Worm (Caenorhabditis elegans) whole organism, L4 larva: ENCODE data around the gene ccz-1.

Experiments used
- F44E2.7 ChIP-seq: fragments of 200-800 bp; sonication (Bioruptor generic); IDR thresholded peaks from 2 replicates; pipeline ENCODE4 v2.1.2; 2022; ENCODE audit warnings: missing genetic modification characterization, missing compliant biosample characterization
- T20F7.1 ChIP-seq: fragments of 200-800 bp; sonication (Bioruptor generic); optimal IDR thresholded peaks from 2 replicates; lab custom pipeline; 2018; ENCODE audit warnings: mild to moderate bottlenecking, missing genetic modification characterization, missing compliant biosample characterization
- Y105C5A.15 ChIP-seq: fragments of 200-800 bp; sonication (Bioruptor generic); IDR thresholded peaks from 2 replicates; pipeline ENCODE4 v1.3.6; 2022; ENCODE audit warnings: missing genetic modification characterization, missing compliant biosample characterization
- Y5F2A.4 ChIP-seq: fragments of 200-800 bp; sonication (Bioruptor generic); optimal IDR thresholded peaks from 2 replicates; lab custom pipeline; 2018; ENCODE audit warnings: mild to moderate bottlenecking, missing genetic modification characterization, missing compliant biosample characterization
- ZK546.5 ChIP-seq, 2 experiments: sonication (generic microtip); optimal IDR thresholded peaks; 2 replicates each; lab custom pipeline; 2017; ENCODE audit warnings: missing biosample characterization in 2 of 2, missing genetic modification characterization in 2 of 2
- aly-2 ChIP-seq: sonication (generic microtip); optimal IDR thresholded peaks from 2 replicates; lab custom pipeline; 2018; ENCODE audit warnings: missing biosample characterization, missing genetic modification characterization
- ceh-28 ChIP-seq: fragments of 150-350 bp; optimal IDR thresholded peaks from 2 replicates; lab custom pipeline; 2014; ENCODE audit warnings: missing biosample characterization, missing genetic modification reagents, missing genetic modification characterization
- ceh-32 ChIP-seq: sonication (generic microtip); optimal IDR thresholded peaks from 2 replicates; lab custom pipeline; 2016; ENCODE audit warnings: mild to moderate bottlenecking, missing genetic modification characterization, missing compliant biosample characterization; ENCODE audit not compliant: poor library complexity
- daf-12 ChIP-seq: fragments of 150-350 bp; optimal IDR thresholded peaks from 2 replicates; lab custom pipeline; 2014; ENCODE audit warnings: missing biosample characterization, missing genetic modification reagents, missing genetic modification characterization
- daf-16 ChIP-seq, 3 experiments: sonication (generic microtip); optimal IDR thresholded peaks; 2 replicates each; lab custom pipeline; 2016 to 2017; ENCODE audit warnings: missing genetic modification characterization in 3 of 3, missing genetic modification reagents in 3 of 3, mild to moderate bottlenecking in 2 of 3, missing compliant biosample characterization in 2 of 3, missing biosample characterization in 1 of 3, moderate library complexity in 1 of 3
- daf-8 ChIP-seq: fragments of 200-800 bp; sonication (Bioruptor generic); IDR thresholded peaks from 2 replicates; pipeline ENCODE4 v1.3.6; 2022; ENCODE audit warnings: missing genetic modification characterization, missing compliant biosample characterization
- dmd-9 ChIP-seq: fragments of 200-800 bp; sonication (Bioruptor generic); IDR thresholded peaks from 2 replicates; pipeline ENCODE4 v1.3.6; 2022; ENCODE audit warnings: missing genetic modification reagents, missing genetic modification characterization, missing compliant biosample characterization
- duxl-1 ChIP-seq: sonication (generic microtip); optimal IDR thresholded peaks from 2 replicates; lab custom pipeline; 2016; ENCODE audit warnings: mild to moderate bottlenecking, missing genetic modification characterization, moderate library complexity, missing compliant biosample characterization; ENCODE audit not compliant: poor library complexity
- egl-27 ChIP-seq: sonication (generic microtip); optimal IDR thresholded peaks from 3 replicates; lab custom pipeline; 2017; ENCODE audit warnings: missing biosample characterization, missing genetic modification reagents, missing genetic modification characterization
- fkh-10 ChIP-seq: fragments of 150-350 bp; optimal IDR thresholded peaks from 2 replicates; lab custom pipeline; 2014; ENCODE audit warnings: missing biosample characterization, missing genetic modification reagents, missing genetic modification characterization
- hlh-30 ChIP-seq: sonication (generic microtip); optimal IDR thresholded peaks from 2 replicates; lab custom pipeline; 2017; ENCODE audit warnings: antibody characterized with exemption, mild to moderate bottlenecking, missing genetic modification characterization, missing compliant biosample characterization; ENCODE audit not compliant: insufficient read depth
- jun-1 ChIP-seq: fragments of 150-350 bp; optimal IDR thresholded peaks from 2 replicates; lab custom pipeline; 2014; ENCODE audit warnings: missing biosample characterization, missing genetic modification reagents, missing genetic modification characterization
- lim-7 ChIP-seq: fragments of 200-800 bp; sonication (Bioruptor generic); IDR thresholded peaks from 2 replicates; pipeline ENCODE4 v1.3.6; 2022; ENCODE audit warnings: missing genetic modification characterization, missing compliant biosample characterization
- lin-1 ChIP-seq: fragments of 200-800 bp; sonication (Bioruptor generic); IDR thresholded peaks from 2 replicates; pipeline ENCODE4 v1.3.6; 2022; ENCODE audit warnings: missing genetic modification reagents, missing genetic modification characterization, missing compliant biosample characterization
- lin-13 ChIP-seq: fragments of 150-350 bp; optimal IDR thresholded peaks from 2 replicates; lab custom pipeline; 2014; ENCODE audit warnings: missing biosample characterization, missing genetic modification reagents, missing genetic modification characterization
- lin-39 ChIP-seq: fragments of 150-350 bp; optimal IDR thresholded peaks from 2 replicates; lab custom pipeline; 2014; ENCODE audit warnings: missing biosample characterization, missing genetic modification reagents, missing genetic modification characterization
- lir-3 ChIP-seq: sonication (generic microtip); optimal IDR thresholded peaks from 2 replicates; lab custom pipeline; 2016; ENCODE audit warnings: mild to moderate bottlenecking, missing genetic modification characterization, missing compliant biosample characterization
- mdl-1 ChIP-seq, 2 experiments: fragments of 150-350 bp in 1 of 2; sonication (generic microtip) in 1 of 2; optimal IDR thresholded peaks; 2 replicates each; lab custom pipeline; 2014 to 2017; ENCODE audit warnings: missing biosample characterization in 2 of 2, missing genetic modification characterization in 2 of 2
- mxl-3 ChIP-seq: fragments of 200-800 bp; sonication (Bioruptor generic); optimal IDR thresholded peaks from 2 replicates; lab custom pipeline; 2018; ENCODE audit warnings: mild to moderate bottlenecking, missing genetic modification characterization, missing compliant biosample characterization
- nhr-10 ChIP-seq: fragments of 150-350 bp; optimal IDR thresholded peaks from 2 replicates; lab custom pipeline; 2014; ENCODE audit warnings: missing biosample characterization, missing genetic modification characterization
- nhr-102 ChIP-seq: sonication (generic microtip); optimal IDR thresholded peaks from 2 replicates; lab custom pipeline; 2016; ENCODE audit warnings: mild to moderate bottlenecking, missing genetic modification characterization, moderate library complexity, missing compliant biosample characterization
- nhr-237 ChIP-seq: sonication (generic microtip); optimal IDR thresholded peaks from 2 replicates; lab custom pipeline; 2017; ENCODE audit warnings: missing biosample characterization, missing genetic modification characterization
- nhr-48 ChIP-seq: sonication (generic microtip); optimal IDR thresholded peaks from 2 replicates; lab custom pipeline; 2016; ENCODE audit warnings: mild to moderate bottlenecking, missing genetic modification characterization, missing compliant biosample characterization
- pha-4 ChIP-seq, 2 experiments: fragments of 150-350 bp in 1 of 2; fragments of 200-800 bp in 1 of 2; sonication (Bioruptor generic) in 1 of 2; IDR thresholded peaks in 1 of 2; optimal IDR thresholded peaks in 1 of 2; 2 replicates each; pipeline versions ENCODE4 v1.3.6 to Lab custom; 2014 to 2022; ENCODE audit warnings: missing genetic modification characterization in 2 of 2, missing genetic modification reagents in 2 of 2, missing biosample characterization in 1 of 2, missing compliant biosample characterization in 1 of 2
- php-3 ChIP-seq: fragments of 200-800 bp; sonication (Bioruptor generic); IDR thresholded peaks from 2 replicates; pipeline ENCODE4 v1.3.6; 2022; ENCODE audit warnings: missing genetic modification reagents, missing genetic modification characterization, missing compliant biosample characterization
- pqm-1 ChIP-seq: sonication (generic microtip); optimal IDR thresholded peaks from 2 replicates; lab custom pipeline; 2017; ENCODE audit warnings: missing biosample characterization, missing genetic modification characterization
- saeg-2 ChIP-seq: fragments of 200-800 bp; sonication (Bioruptor generic); IDR thresholded peaks from 2 replicates; pipeline ENCODE4 v1.3.6; 2022; ENCODE audit warnings: missing genetic modification reagents, missing genetic modification characterization, missing compliant biosample characterization
- set-16 ChIP-seq: fragments of 200-800 bp; sonication (Bioruptor generic); IDR thresholded peaks from 2 replicates; pipeline ENCODE4 v1.3.6; 2022; ENCODE audit warnings: missing genetic modification reagents, missing genetic modification characterization, missing compliant biosample characterization
- snpc-1.2 ChIP-seq: fragments of 200-800 bp; sonication (Bioruptor generic); IDR thresholded peaks from 2 replicates; pipeline ENCODE4 v1.3.6; 2022; ENCODE audit warnings: missing genetic modification reagents, missing genetic modification characterization, missing compliant biosample characterization
- snpc-4 ChIP-seq: fragments of 150-350 bp; optimal IDR thresholded peaks from 2 replicates; lab custom pipeline; 2014; ENCODE audit warnings: missing biosample characterization, missing genetic modification characterization
- spr-1 ChIP-seq: sonication (generic microtip); optimal IDR thresholded peaks from 2 replicates; lab custom pipeline; 2016; ENCODE audit warnings: mild to moderate bottlenecking, missing genetic modification characterization, missing compliant biosample characterization
- tag-97 ChIP-seq: fragments of 200-800 bp; sonication (Bioruptor generic); IDR thresholded peaks from 2 replicates; pipeline ENCODE4 v1.3.6; 2022; ENCODE audit warnings: missing genetic modification characterization, missing compliant biosample characterization
- unc-62 ChIP-seq, 3 experiments: fragments of 150-350 bp in 1 of 3; sonication (generic microtip); optimal IDR thresholded peaks in 2 of 3; peaks in 1 of 3; 1 replicate in 1 of 3; 2 replicates in 2 of 3; lab custom pipeline; 2014 to 2017; ENCODE audit warnings: missing biosample characterization in 3 of 3, missing genetic modification characterization in 3 of 3, missing genetic modification reagents in 3 of 3, missing genotype in 1 of 3
- vab-7 ChIP-seq: fragments of 200-800 bp; sonication (Bioruptor generic); IDR thresholded peaks from 2 replicates; pipeline ENCODE4 v1.3.6; 2022; ENCODE audit warnings: missing genetic modification reagents, missing genetic modification characterization, missing compliant biosample characterization
- zag-1 ChIP-seq: fragments of 150-350 bp; optimal IDR thresholded peaks from 2 replicates; lab custom pipeline; 2014; ENCODE audit warnings: missing biosample characterization, missing genetic modification characterization
- zfp-2 ChIP-seq: sonication (generic microtip); optimal IDR thresholded peaks from 2 replicates; lab custom pipeline; 2016; ENCODE audit warnings: mild to moderate bottlenecking, missing genetic modification characterization, missing compliant biosample characterization
- zfp-3 ChIP-seq: fragments of 200-800 bp; sonication (Bioruptor generic); conservative IDR thresholded peaks from 2 replicates; pipeline ENCODE4 v1.3.6; 2022; ENCODE audit warnings: missing genetic modification reagents, missing genetic modification characterization, missing compliant biosample characterization
- zip-11 ChIP-seq: fragments of 200-800 bp; sonication (Bioruptor generic); IDR thresholded peaks from 2 replicates; pipeline ENCODE4 v1.3.6; 2022; ENCODE audit warnings: missing genetic modification characterization, missing compliant biosample characterization
- zip-2 ChIP-seq: fragments of 150-350 bp; optimal IDR thresholded peaks from 2 replicates; lab custom pipeline; 2014; ENCODE audit warnings: missing biosample characterization, missing genetic modification characterization
- ztf-11 ChIP-seq: fragments of 150-350 bp; optimal IDR thresholded peaks from 2 replicates; lab custom pipeline; 2014; ENCODE audit warnings: missing biosample characterization, missing genetic modification characterization

Gene ccz-1

DNA sequence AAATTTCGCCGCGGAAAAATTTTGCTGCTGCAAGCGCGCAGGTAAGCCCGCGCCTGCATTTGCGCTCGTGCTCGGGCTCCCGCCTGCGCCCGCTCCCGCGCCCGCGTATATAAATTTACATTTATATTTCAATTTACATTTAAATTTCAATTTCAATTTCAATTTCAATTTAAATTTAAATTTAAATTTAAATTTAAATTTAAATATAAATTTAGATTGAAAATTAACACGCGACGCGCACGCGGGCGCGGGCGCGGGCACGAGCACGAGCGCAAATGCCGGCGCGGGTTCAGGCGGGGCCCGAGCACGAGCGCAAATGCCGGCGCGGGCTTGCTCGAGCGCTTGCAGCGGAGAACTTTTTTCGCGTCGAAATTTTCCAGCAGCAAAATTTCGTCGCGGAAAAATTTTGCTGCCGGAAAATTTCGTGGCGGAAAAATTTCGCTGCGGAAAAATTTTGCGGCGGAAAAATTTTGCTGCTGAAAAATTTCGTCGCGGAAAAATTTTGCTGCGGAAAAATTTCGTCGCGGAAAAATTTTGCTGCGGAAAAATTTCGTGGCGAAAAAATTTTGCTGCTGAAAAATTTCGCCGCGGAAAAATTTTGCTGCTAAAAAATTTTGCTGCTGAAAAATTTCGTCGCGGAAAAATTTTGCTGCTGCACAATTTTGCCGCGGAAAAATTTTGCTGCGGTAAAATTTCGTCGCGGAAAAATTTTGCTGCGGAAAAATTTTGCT is 32.7 kb upstream of the ccz-1 start (continued):
- TF ChIP-seq pqm-1 (no peak), Y5F2A.4 (GFP tag; lab: Kevin White, UChicago) (no peak), T20F7.1 (GFP tag; lab: Kevin White, UChicago) (no peak), aly-2 (no peak), hlh-30 (no peak), nhr-102 (tag; lab: Kevin White, UChicago) (no peak), ztf-11 (tag; lab: Kevin White, UChicago) (no peak), F44E2.7 (GFP tag; lab: Robert Waterston, UW) (peak; percentile 90), zag-1 (no peak), mdl-1 (tag; optimal IDR thresholded peaks at IDR 0.05; lab: Kevin White, UChicago) (no peak), tag-97 (peak; percentile 78; the same call in 1 of the 2 replicates), duxl-1 (tag; lab: Kevin White, UChicago) (no peak), saeg-2 (GFP tag; lab: Robert Waterston, UW) (no peak), daf-12 (tag; lab: Kevin White, UChicago) (no peak), lim-7 (no peak; the same call in 1 of the 2 replicates), lin-13 (GFP tag; lab: Kevin White, UChicago) (no peak), ZK546.5 (tag; optimal IDR thresholded peaks at IDR 0.05; lab: Kevin White, UChicago) (no peak), zfp-3 (GFP tag; lab: Robert Waterston, UW) (no peak), daf-8 (no peak), zfp-2 (no peak), unc-62 (GFP tag; optimal IDR thresholded peaks at IDR 0.05 in 1 of 2; lab: Kevin White, UChicago) (no peak), unc-62 (tag; optimal IDR thresholded peaks at IDR 0.05; lab: Kevin White, UChicago) (no peak), snpc-4 (no peak), spr-1 (tag; lab: Kevin White, UChicago) (no peak), lin-1 (0 out of 2 replicates have a peak, but pooled peaks have one; percentile 8), jun-1 (no peak), egl-27 (tag; lab: Kevin White, UChicago) (no peak), daf-16 (GFP tag; optimal IDR thresholded peaks at IDR 0.05; lab: Kevin White, UChicago) (no peak), daf-16 (tag; optimal IDR thresholded peaks at IDR 0.05; lab: Kevin White, UChicago) (no peak), nhr-237 (tag; lab: Kevin White, UChicago) (no peak), lir-3 (tag; lab: Kevin White, UChicago) (no peak), dmd-9 (GFP tag; lab: Robert Waterston, UW) (peak; percentile 73; the same call in 1 of the 2 replicates), nhr-10 (tag; lab: Kevin White, UChicago) (no peak), set-16 (GFP tag; lab: Robert Waterston, UW) (peak; percentile 100)

DNA sequence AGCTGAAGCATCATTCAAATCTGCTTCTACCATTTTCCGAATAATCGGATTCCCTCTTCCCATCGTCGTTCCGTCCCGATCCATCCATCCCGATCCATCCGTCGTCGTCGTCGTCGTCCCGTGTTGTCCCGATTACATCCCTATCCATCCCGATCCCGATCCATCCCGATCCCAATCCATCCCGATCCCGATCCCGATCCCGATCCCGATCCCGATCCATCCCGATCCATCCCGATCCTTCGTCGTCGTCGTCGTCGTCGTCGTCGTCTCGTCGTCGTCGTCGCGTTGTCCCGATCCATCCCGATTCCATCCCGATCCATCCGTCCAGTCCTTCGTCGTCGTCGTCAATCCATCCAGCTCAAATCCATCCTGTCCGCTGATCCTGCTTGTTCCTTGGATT is 31.5 kb upstream of the ccz-1 start:
- TF ChIP-seq zip-11 (GFP tag; lab: Robert Waterston, UW) (no peak), set-16 (GFP tag; lab: Robert Waterston, UW) (peak; percentile 85)

DNA sequence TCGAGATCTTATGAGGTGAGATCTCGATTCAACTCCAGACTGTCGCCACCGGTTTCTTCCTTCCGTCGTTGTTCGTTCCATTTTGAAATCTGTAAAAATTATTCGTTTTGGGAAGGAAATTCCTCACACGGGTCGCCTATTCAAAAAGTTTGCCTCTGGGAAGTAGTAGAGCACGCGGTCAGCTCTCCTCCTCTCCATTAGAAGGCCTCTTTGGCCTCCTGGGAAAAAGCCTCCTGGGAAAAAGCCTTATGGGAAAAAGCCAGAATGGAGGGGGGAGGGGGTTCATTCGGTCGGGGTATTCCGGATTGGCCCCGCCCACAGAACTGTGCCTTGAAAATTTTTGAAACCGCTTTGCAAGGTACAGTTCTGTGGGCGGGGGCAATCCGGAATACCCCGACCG is 31.1 kb upstream of the ccz-1 start:
- TF ChIP-seq Y105C5A.15 (GFP tag; lab: Robert Waterston, UW) (no peak), lim-7 (0 out of 2 replicates have a peak, but pooled peaks have one; percentile 24)

DNA sequence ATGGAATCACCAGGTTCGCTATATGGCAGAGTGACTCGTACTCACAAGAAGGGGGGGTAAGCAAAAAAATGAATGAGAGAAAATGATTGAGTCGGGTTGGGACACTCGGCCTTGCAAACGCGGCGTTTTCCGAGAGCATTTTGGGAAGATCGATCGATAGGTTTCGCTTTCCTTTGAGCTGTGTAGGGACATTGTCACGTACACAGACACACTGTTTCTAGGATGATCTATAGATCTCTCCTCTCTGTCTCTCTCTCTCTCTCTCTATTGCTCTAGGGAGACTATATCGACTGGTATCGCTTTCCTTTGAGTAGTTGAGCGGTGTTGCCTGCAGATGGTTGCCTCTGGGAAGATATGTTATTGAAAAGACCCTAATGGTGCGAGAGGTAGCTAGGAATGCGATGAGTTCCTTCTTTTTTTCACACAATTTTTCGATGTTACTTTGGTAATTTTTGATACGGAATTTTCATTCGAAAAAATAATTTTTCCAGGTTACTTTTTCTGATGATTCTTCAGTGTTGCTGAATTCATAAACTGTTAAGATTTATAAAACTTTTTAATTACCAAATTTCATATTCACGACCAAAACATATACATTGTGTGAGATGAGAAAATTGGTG is 28.8 kb upstream of the ccz-1 start, which contains the start of gene H37A05.4:
Gene H37A05.4 (minus strand): TSS at position 51 of the 620 bp plus-strand sequence.
- TF ChIP-seq ceh-32, result no peak
- no peak for TF ChIP-seq snpc-1.2
- no peak for TF ChIP-seq fkh-10 (GFP tag; lab: Kevin White, UChicago)
- TF ChIP-seq lin-39 (tag; lab: Kevin White, UChicago), result no peak
- peak; percentile 23 for TF ChIP-seq nhr-48 (tag; lab: Kevin White, UChicago)
- no peak; the same call in none of the 2 replicates for TF ChIP-seq vab-7
- no peak for TF ChIP-seq ceh-28 (tag; lab: Kevin White, UChicago)
- peak; percentile 35 for TF ChIP-seq zip-2 (tag; lab: Kevin White, UChicago)
- TF ChIP-seq nhr-10 (tag; lab: Kevin White, UChicago), result no peak
- peak; percentile 51; the same call in 1 of the 2 replicates for TF ChIP-seq pha-4 (GFP tag; IDR thresholded peaks at IDR 0.05; lab: Robert Waterston, UW)
- no peak for TF ChIP-seq pha-4 (tag; optimal IDR thresholded peaks at IDR 0.05; lab: Kevin White, UChicago)
- TF ChIP-seq php-3 (GFP tag; lab: Robert Waterston, UW), result peak; percentile 44; the same call in 1 of the 2 replicates
- peak; percentile 5 for TF ChIP-seq mxl-3 (GFP tag; lab: Kevin White, UChicago)
